Fruit fly (Drosophila melanogaster) whole organism, wandering third instar larva: ENCODE results near the gene TM9SF2.

Source experiments
- GATAd ChIP-seq: sonication (Bioruptor generic); optimal IDR thresholded peaks from 2 replicates; lab custom pipeline; 2016; ENCODE audit warnings: missing biosample characterization, missing genetic modification characterization
- Hr78 ChIP-seq: fragments of >200 bp; optimal IDR thresholded peaks from 2 replicates; lab custom pipeline; 2017; ENCODE audit warnings: missing biosample characterization, missing genetic modification characterization
- Hr83 ChIP-seq: fragments of 200-300 bp; sonication (Bioruptor generic); optimal IDR thresholded peaks from 2 replicates; lab custom pipeline; 2016; ENCODE audit warnings: missing biosample characterization, mild to moderate bottlenecking, missing genetic modification characterization, moderate library complexity; ENCODE audit not compliant: poor library complexity, severe bottlenecking
- dmrt93B ChIP-seq: fragments of 200-800 bp; sonication (Bioruptor generic); optimal IDR thresholded peaks from 2 replicates; lab custom pipeline; 2018; ENCODE audit warnings: missing biosample characterization, mild to moderate bottlenecking, missing genetic modification characterization
- dsf ChIP-seq: sonication (Bioruptor generic); optimal IDR thresholded peaks from 2 replicates; lab custom pipeline; 2016; ENCODE audit warnings: missing biosample characterization, missing genetic modification characterization, borderline replicate concordance
- ey ChIP-seq: fragments of 200-800 bp; sonication (Bioruptor generic); optimal IDR thresholded peaks from 2 replicates; lab custom pipeline; 2016; ENCODE audit warnings: missing biosample characterization, missing genetic modification characterization
- foxo ChIP-seq, 2 experiments: fragments of 200-800 bp; sonication (Bioruptor generic); optimal IDR thresholded peaks; 2 replicates in 1 of 2; 3 replicates in 1 of 2; lab custom pipeline; 2016 to 2017; ENCODE audit warnings: missing biosample characterization in 2 of 2, missing genetic modification characterization in 2 of 2
- jim ChIP-seq: fragments of 175-275, 200-325 bp; sonication (Bioruptor generic); optimal IDR thresholded peaks from 2 replicates; lab custom pipeline; 2016; ENCODE audit warnings: missing biosample characterization, mild to moderate bottlenecking, missing genetic modification characterization
- psq ChIP-seq: fragments of 200-800 bp; sonication (Bioruptor generic); optimal IDR thresholded peaks from 3 replicates; lab custom pipeline; 2017; ENCODE audit warnings: missing biosample characterization, mild to moderate bottlenecking, missing genetic modification characterization, moderate library complexity
- usp ChIP-seq: fragments of >200 bp; optimal IDR thresholded peaks from 2 replicates; lab custom pipeline; 2017; ENCODE audit warnings: missing biosample characterization, missing genetic modification characterization
- woc ChIP-seq: sonication (Bioruptor generic); optimal IDR thresholded peaks from 2 replicates; lab custom pipeline; 2016; ENCODE audit warnings: missing biosample characterization, mild to moderate bottlenecking, missing genetic modification characterization

DNA sequence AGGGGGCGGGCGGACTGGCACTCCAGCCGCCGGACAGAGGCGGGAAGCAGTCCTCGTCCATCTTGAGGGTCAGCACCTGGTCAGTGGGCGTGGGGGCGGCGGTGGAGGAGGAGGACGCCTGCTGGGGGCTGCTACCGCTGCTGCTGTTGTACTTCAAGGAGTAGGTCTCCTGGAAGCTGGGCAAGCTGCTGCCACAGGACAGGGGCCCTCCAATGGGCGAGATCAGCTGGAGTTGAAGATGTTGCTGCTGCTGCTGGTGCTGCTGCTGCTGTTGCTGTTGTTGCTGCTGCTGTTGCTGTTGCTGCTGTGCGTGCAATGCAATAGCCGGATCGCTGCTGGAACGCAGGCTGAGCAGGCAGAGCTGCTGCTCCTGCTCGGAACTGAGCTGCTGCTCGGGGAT is 45.4 kb downstream of the TM9SF2 start:
- TF ChIP-seq Hr78 (no peak), psq (no peak), Hr83 (GFP tag; lab: Kevin White, UChicago) (no peak), usp (GFP tag; lab: Kevin White, UChicago) (no peak), foxo (GFP tag; optimal IDR thresholded peaks at IDR 0.05; lab: Kevin White, UChicago) (no peak), ey (GFP tag; lab: Kevin White, UChicago) (no peak), GATAd (GFP tag; lab: Kevin White, UChicago) (no peak), dsf (GFP tag; lab: Kevin White, UChicago) (no peak), dmrt93B (no peak), woc (no peak), jim (GFP tag; lab: Kevin White, UChicago) (no peak)
